Worm (Caenorhabditis elegans) whole organism, L4 larva: ENCODE data around the gene trk-1.

Experiments used
- F37D6.2 ChIP-seq: sonication (generic microtip); optimal IDR thresholded peaks from 2 replicates; lab custom pipeline; 2016; ENCODE audit warnings: mild to moderate bottlenecking, missing genetic modification characterization, missing compliant biosample characterization
- R02D3.7 ChIP-seq: fragments of 150-350 bp; sonication (generic microtip); optimal IDR thresholded peaks from 3 replicates; lab custom pipeline; 2014; ENCODE audit warnings: missing biosample characterization, missing genetic modification characterization
- T26A8.4 ChIP-seq: fragments of 200-800 bp; sonication (Bioruptor generic); IDR thresholded peaks from 2 replicates; pipeline ENCODE4 v1.3.6; 2022; ENCODE audit warnings: missing genetic modification characterization, missing compliant biosample characterization
- Y105C5A.15 ChIP-seq: fragments of 200-800 bp; sonication (Bioruptor generic); IDR thresholded peaks from 2 replicates; pipeline ENCODE4 v1.3.6; 2022; ENCODE audit warnings: missing genetic modification characterization, missing compliant biosample characterization
- Y48G9A.11 ChIP-seq: fragments of 200-800 bp; sonication (Bioruptor generic); IDR thresholded peaks from 2 replicates; pipeline ENCODE4 v1.3.6; 2022; ENCODE audit warnings: missing genetic modification reagents, missing genetic modification characterization, missing compliant biosample characterization
- Y5F2A.4 ChIP-seq: fragments of 200-800 bp; sonication (Bioruptor generic); optimal IDR thresholded peaks from 2 replicates; lab custom pipeline; 2018; ENCODE audit warnings: mild to moderate bottlenecking, missing genetic modification characterization, missing compliant biosample characterization
- aha-1 ChIP-seq: fragments of 150-350 bp; peaks from one replicate; lab custom pipeline; 2014; ENCODE audit warnings: missing biosample characterization, missing genetic modification characterization
- arid-1 ChIP-seq: fragments of 200-800 bp; sonication (Bioruptor generic); conservative IDR thresholded peaks from 2 replicates; pipeline ENCODE4 v1.3.6; 2022; ENCODE audit warnings: missing genetic modification reagents, missing genetic modification characterization, missing compliant biosample characterization
- ceh-32 ChIP-seq: sonication (generic microtip); optimal IDR thresholded peaks from 2 replicates; lab custom pipeline; 2016; ENCODE audit warnings: mild to moderate bottlenecking, missing genetic modification characterization, missing compliant biosample characterization; ENCODE audit not compliant: poor library complexity
- ces-1 ChIP-seq: fragments of 150-350 bp; sonication (generic microtip); optimal IDR thresholded peaks from 4 replicates; lab custom pipeline; 2014; ENCODE audit warnings: missing biosample characterization, missing genetic modification reagents, missing genetic modification characterization
- daf-12 ChIP-seq: fragments of 150-350 bp; optimal IDR thresholded peaks from 2 replicates; lab custom pipeline; 2014; ENCODE audit warnings: missing biosample characterization, missing genetic modification reagents, missing genetic modification characterization
- daf-16 ChIP-seq, 3 experiments: sonication (generic microtip); optimal IDR thresholded peaks; 2 replicates each; lab custom pipeline; 2016 to 2017; ENCODE audit warnings: missing genetic modification characterization in 3 of 3, missing genetic modification reagents in 3 of 3, mild to moderate bottlenecking in 2 of 3, missing compliant biosample characterization in 2 of 3, missing biosample characterization in 1 of 3, moderate library complexity in 1 of 3
- daf-19 ChIP-seq: fragments of 200-800 bp; sonication (Bioruptor generic); conservative IDR thresholded peaks from 2 replicates; pipeline ENCODE4 v1.3.6; 2022; ENCODE audit warnings: missing genetic modification characterization, missing compliant biosample characterization
- dmd-8 ChIP-seq: fragments of 200-800 bp; sonication (Bioruptor generic); IDR thresholded peaks from 2 replicates; pipeline ENCODE4 v1.3.6; 2022; ENCODE audit warnings: missing genetic modification characterization, missing compliant biosample characterization
- dmd-9 ChIP-seq: fragments of 200-800 bp; sonication (Bioruptor generic); IDR thresholded peaks from 2 replicates; pipeline ENCODE4 v1.3.6; 2022; ENCODE audit warnings: missing genetic modification reagents, missing genetic modification characterization, missing compliant biosample characterization
- duxl-1 ChIP-seq: sonication (generic microtip); optimal IDR thresholded peaks from 2 replicates; lab custom pipeline; 2016; ENCODE audit warnings: mild to moderate bottlenecking, missing genetic modification characterization, moderate library complexity, missing compliant biosample characterization; ENCODE audit not compliant: poor library complexity
- dve-1 ChIP-seq: sonication (generic microtip); optimal IDR thresholded peaks from 2 replicates; lab custom pipeline; 2017; ENCODE audit warnings: antibody characterized with exemption, mild to moderate bottlenecking, missing genetic modification characterization, missing compliant biosample characterization; ENCODE audit not compliant: insufficient read depth
- fkh-10 ChIP-seq: fragments of 150-350 bp; optimal IDR thresholded peaks from 2 replicates; lab custom pipeline; 2014; ENCODE audit warnings: missing biosample characterization, missing genetic modification reagents, missing genetic modification characterization
- fos-1 ChIP-seq: fragments of 150-350 bp; optimal IDR thresholded peaks from 2 replicates; lab custom pipeline; 2014; ENCODE audit warnings: missing biosample characterization, missing genetic modification characterization
- gei-8 ChIP-seq: fragments of 200-800 bp; sonication (Bioruptor generic); optimal IDR thresholded peaks from 2 replicates; lab custom pipeline; 2018; ENCODE audit warnings: mild to moderate bottlenecking, missing genetic modification characterization, missing compliant biosample characterization
- hif-1 ChIP-seq, 2 experiments: sonication (generic microtip); optimal IDR thresholded peaks; 2 replicates each; lab custom pipeline; 2016 to 2017; ENCODE audit warnings: missing compliant biosample characterization in 2 of 2, missing genetic modification characterization in 2 of 2, missing genetic modification reagents in 2 of 2, missing genotype in 2 of 2, mild to moderate bottlenecking in 1 of 2
- hlh-11 ChIP-seq: fragments of 200-800 bp; sonication (Bioruptor generic); optimal IDR thresholded peaks from 2 replicates; lab custom pipeline; 2018; ENCODE audit warnings: mild to moderate bottlenecking, missing genetic modification characterization, missing compliant biosample characterization
- hlh-30 ChIP-seq: sonication (generic microtip); optimal IDR thresholded peaks from 2 replicates; lab custom pipeline; 2017; ENCODE audit warnings: antibody characterized with exemption, mild to moderate bottlenecking, missing genetic modification characterization, missing compliant biosample characterization; ENCODE audit not compliant: insufficient read depth
- jun-1 ChIP-seq: fragments of 150-350 bp; optimal IDR thresholded peaks from 2 replicates; lab custom pipeline; 2014; ENCODE audit warnings: missing biosample characterization, missing genetic modification reagents, missing genetic modification characterization
- lim-7 ChIP-seq: fragments of 200-800 bp; sonication (Bioruptor generic); IDR thresholded peaks from 2 replicates; pipeline ENCODE4 v1.3.6; 2022; ENCODE audit warnings: missing genetic modification characterization, missing compliant biosample characterization
- lin-1 ChIP-seq: fragments of 200-800 bp; sonication (Bioruptor generic); IDR thresholded peaks from 2 replicates; pipeline ENCODE4 v1.3.6; 2022; ENCODE audit warnings: missing genetic modification reagents, missing genetic modification characterization, missing compliant biosample characterization
- lin-13 ChIP-seq: fragments of 150-350 bp; optimal IDR thresholded peaks from 2 replicates; lab custom pipeline; 2014; ENCODE audit warnings: missing biosample characterization, missing genetic modification reagents, missing genetic modification characterization
- lin-15B ChIP-seq: fragments of 150-350 bp; sonication (generic microtip); optimal IDR thresholded peaks from 3 replicates; lab custom pipeline; 2014; ENCODE audit warnings: missing biosample characterization, missing genetic modification characterization
- lin-38 ChIP-seq: fragments of 200-800 bp; sonication (Bioruptor generic); IDR thresholded peaks from 2 replicates; pipeline ENCODE4 v1.3.6; 2022; ENCODE audit warnings: missing genetic modification reagents, missing genetic modification characterization, missing compliant biosample characterization
- lir-3 ChIP-seq: sonication (generic microtip); optimal IDR thresholded peaks from 2 replicates; lab custom pipeline; 2016; ENCODE audit warnings: mild to moderate bottlenecking, missing genetic modification characterization, missing compliant biosample characterization
- mdl-1 ChIP-seq, 2 experiments: fragments of 150-350 bp in 1 of 2; sonication (generic microtip) in 1 of 2; optimal IDR thresholded peaks; 2 replicates each; lab custom pipeline; 2014 to 2017; ENCODE audit warnings: missing biosample characterization in 2 of 2, missing genetic modification characterization in 2 of 2
- mdt-29 ChIP-seq: fragments of 200-800 bp; sonication (Bioruptor generic); IDR thresholded peaks from 2 replicates; pipeline ENCODE4 v1.3.6; 2022; ENCODE audit warnings: missing genetic modification reagents, missing genetic modification characterization, missing compliant biosample characterization
- mep-1 ChIP-seq: fragments of 150-350 bp; sonication (generic microtip); optimal IDR thresholded peaks from 3 replicates; lab custom pipeline; 2014; ENCODE audit warnings: missing biosample characterization, missing genetic modification characterization
- mxl-3 ChIP-seq: fragments of 200-800 bp; sonication (Bioruptor generic); optimal IDR thresholded peaks from 2 replicates; lab custom pipeline; 2018; ENCODE audit warnings: mild to moderate bottlenecking, missing genetic modification characterization, missing compliant biosample characterization
- nhr-48 ChIP-seq: sonication (generic microtip); optimal IDR thresholded peaks from 2 replicates; lab custom pipeline; 2016; ENCODE audit warnings: mild to moderate bottlenecking, missing genetic modification characterization, missing compliant biosample characterization
- pha-4 ChIP-seq, 2 experiments: fragments of 150-350 bp in 1 of 2; fragments of 200-800 bp in 1 of 2; sonication (Bioruptor generic) in 1 of 2; IDR thresholded peaks in 1 of 2; optimal IDR thresholded peaks in 1 of 2; 2 replicates each; pipeline versions ENCODE4 v1.3.6 to Lab custom; 2014 to 2022; ENCODE audit warnings: missing genetic modification characterization in 2 of 2, missing genetic modification reagents in 2 of 2, missing biosample characterization in 1 of 2, missing compliant biosample characterization in 1 of 2
- pqm-1 ChIP-seq: sonication (generic microtip); optimal IDR thresholded peaks from 2 replicates; lab custom pipeline; 2017; ENCODE audit warnings: missing biosample characterization, missing genetic modification characterization
- saeg-2 ChIP-seq: fragments of 200-800 bp; sonication (Bioruptor generic); IDR thresholded peaks from 2 replicates; pipeline ENCODE4 v1.3.6; 2022; ENCODE audit warnings: missing genetic modification reagents, missing genetic modification characterization, missing compliant biosample characterization
- skn-1 ChIP-seq: fragments of 150-350 bp; optimal IDR thresholded peaks from 2 replicates; lab custom pipeline; 2014; ENCODE audit warnings: missing biosample characterization, missing genetic modification characterization
- spr-1 ChIP-seq: sonication (generic microtip); optimal IDR thresholded peaks from 2 replicates; lab custom pipeline; 2016; ENCODE audit warnings: mild to moderate bottlenecking, missing genetic modification characterization, missing compliant biosample characterization
- spr-3 ChIP-seq: fragments of 200-800 bp; sonication (Bioruptor generic); optimal IDR thresholded peaks from 2 replicates; lab custom pipeline; 2018; ENCODE audit warnings: mild to moderate bottlenecking, missing genetic modification characterization, missing compliant biosample characterization
- tra-1 ChIP-seq: fragments of 200-800 bp; sonication (Bioruptor generic); IDR thresholded peaks from 2 replicates; pipeline ENCODE4 v1.3.6; 2022; ENCODE audit warnings: missing genetic modification reagents, missing genetic modification characterization, missing compliant biosample characterization
- vab-7 ChIP-seq: fragments of 200-800 bp; sonication (Bioruptor generic); IDR thresholded peaks from 2 replicates; pipeline ENCODE4 v1.3.6; 2022; ENCODE audit warnings: missing genetic modification reagents, missing genetic modification characterization, missing compliant biosample characterization
- zag-1 ChIP-seq: fragments of 150-350 bp; optimal IDR thresholded peaks from 2 replicates; lab custom pipeline; 2014; ENCODE audit warnings: missing biosample characterization, missing genetic modification characterization

The trk-1 gene

DNA sequence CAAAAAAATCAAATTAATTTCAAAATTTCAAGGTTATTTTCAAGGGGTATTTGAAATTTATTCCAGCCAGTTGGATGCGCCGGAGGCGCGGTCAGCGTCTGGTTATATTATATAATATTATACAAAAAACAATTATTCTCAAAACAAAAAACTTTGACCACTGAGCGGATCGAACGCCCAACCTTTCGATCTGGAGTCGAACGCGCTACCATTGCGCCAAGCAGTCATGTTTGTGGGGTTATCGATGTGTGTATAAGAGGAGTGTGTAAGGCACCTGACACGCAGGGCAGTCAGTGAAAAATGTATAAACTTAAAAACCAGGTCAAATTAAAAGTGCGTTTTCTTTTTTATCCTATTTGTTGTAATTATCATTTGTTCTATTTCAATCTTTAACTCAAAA is 6.7 kb downstream of the trk-1 start (continued):
- TF ChIP-seq dmd-9 (GFP tag; lab: Robert Waterston, UW) (no peak), hlh-30 (tag; lab: Kevin White, UChicago) (no peak), pqm-1 (tag; lab: Kevin White, UChicago) (no peak), daf-12 (tag; lab: Kevin White, UChicago) (no peak), ces-1 (GFP tag; lab: Kevin White, UChicago) (no peak)

DNA sequence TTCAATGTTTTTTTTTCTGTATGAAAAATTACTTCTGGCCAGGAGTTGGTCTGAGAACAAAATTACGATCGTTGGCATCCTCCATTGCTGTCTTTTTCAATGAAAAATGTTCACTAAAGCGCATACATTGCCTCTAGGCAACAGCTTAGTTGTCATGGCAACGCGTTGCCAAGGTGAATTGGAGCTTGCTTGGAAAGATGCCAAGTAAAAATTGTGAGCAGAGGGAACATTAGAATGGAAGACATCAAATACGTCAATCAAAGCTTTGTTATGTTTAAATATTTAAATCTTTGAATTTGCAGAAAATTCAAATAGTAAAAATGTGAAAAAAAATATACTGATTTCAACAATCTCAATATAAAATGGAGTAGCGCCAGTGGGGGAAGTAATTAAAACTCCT is 10.7 kb downstream of the trk-1 start, which contains the start of gene dylt-2:
Gene dylt-2 (minus strand): TSS at position 101 of the 400 bp plus-strand sequence.
- TF ChIP-seq fos-1 (tag; lab: Kevin White, UChicago) = no peak
- no peak for TF ChIP-seq mdl-1 (tag; optimal IDR thresholded peaks at IDR 0.05; lab: Kevin White, UChicago)
- no peak for TF ChIP-seq lin-13
- peak; percentile 73 for TF ChIP-seq aha-1 (tag; lab: Kevin White, UChicago)
- no peak for TF ChIP-seq spr-3 (GFP tag; lab: Kevin White, UChicago)
- no peak for TF ChIP-seq R02D3.7 (tag; lab: Kevin White, UChicago)

DNA sequence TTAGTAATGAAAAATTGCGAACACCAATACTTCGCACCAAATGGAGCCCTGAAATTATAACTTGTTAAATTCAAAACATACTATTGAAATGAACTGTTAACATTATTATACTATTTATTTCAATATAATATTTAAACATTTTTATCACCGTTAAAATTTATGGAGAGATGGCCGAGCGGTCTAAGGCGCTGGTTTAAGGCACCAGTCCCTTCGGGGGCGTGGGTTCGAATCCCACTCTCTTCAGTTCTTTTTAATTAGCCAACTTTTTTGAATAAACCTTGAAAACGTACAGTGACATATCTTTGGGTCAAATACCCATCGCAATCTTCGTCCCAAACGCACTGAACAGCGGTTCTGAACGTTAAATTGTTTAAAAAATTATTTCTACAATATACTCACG is 11.4 kb downstream of the trk-1 start:
- no peak for TF ChIP-seq saeg-2
- TF ChIP-seq lir-3 (tag; lab: Kevin White, UChicago) = no peak
- peak; percentile 63 for TF ChIP-seq lin-38 (GFP tag; lab: Robert Waterston, UW)
- TF ChIP-seq lin-15B (tag; lab: Kevin White, UChicago) = no peak
- TF ChIP-seq fos-1 (tag; lab: Kevin White, UChicago) = no peak
- peak; percentile 68 for TF ChIP-seq lim-7 (GFP tag; lab: Robert Waterston, UW)
- TF ChIP-seq daf-19 (GFP tag; lab: Robert Waterston, UW) = no peak
- no peak for TF ChIP-seq hlh-11 (tag; lab: Kevin White, UChicago)
- peak; percentile 25 for TF ChIP-seq gei-8
- no peak for TF ChIP-seq mep-1
- TF ChIP-seq mdl-1 (tag; optimal IDR thresholded peaks at IDR 0.05; lab: Kevin White, UChicago) = no peak
- no peak for TF ChIP-seq Y5F2A.4 (GFP tag; lab: Kevin White, UChicago)
- peak; percentile 56; the same call in 1 of the 2 replicates for TF ChIP-seq arid-1 (GFP tag; lab: Robert Waterston, UW)
- TF ChIP-seq ces-1 (GFP tag; lab: Kevin White, UChicago) = no peak
- TF ChIP-seq daf-16 (GFP tag; optimal IDR thresholded peaks at IDR 0.05; lab: Kevin White, UChicago) = peak in 1 of 2 experiments; percentile 74
- TF ChIP-seq daf-16 (tag; optimal IDR thresholded peaks at IDR 0.05; lab: Kevin White, UChicago) = peak; percentile 39
- peak; percentile 58; the same call in 1 of the 2 replicates for TF ChIP-seq lin-1 (GFP tag; lab: Robert Waterston, UW)
- TF ChIP-seq hif-1 (tag; optimal IDR thresholded peaks at IDR 0.05; lab: Kevin White, UChicago) = no peak
- peak; percentile 83; the same call in 1 of the 2 replicates for TF ChIP-seq pha-4 (GFP tag; IDR thresholded peaks at IDR 0.05; lab: Robert Waterston, UW)
- no peak for TF ChIP-seq pha-4 (tag; optimal IDR thresholded peaks at IDR 0.05; lab: Kevin White, UChicago)
- peak; percentile 58; the same call in 1 of the 2 replicates for TF ChIP-seq vab-7 (GFP tag; lab: Robert Waterston, UW)
- 0 out of 2 replicates have a peak, but pooled peaks have one; percentile 28 for TF ChIP-seq T26A8.4 (GFP tag; lab: Robert Waterston, UW)
- TF ChIP-seq Y48G9A.11 = no peak; the same call in 1 of the 2 replicates
- TF ChIP-seq R02D3.7 (tag; lab: Kevin White, UChicago) = no peak
- peak; percentile 41; the same call in 1 of the 2 replicates for TF ChIP-seq mdt-29 (GFP tag; lab: Robert Waterston, UW)
- no peak for TF ChIP-seq fkh-10
- no peak for TF ChIP-seq jun-1 (tag; lab: Kevin White, UChicago)
- peak; percentile 18; the same call in 1 of the 2 replicates for TF ChIP-seq dmd-8 (GFP tag; lab: Robert Waterston, UW)
- TF ChIP-seq mxl-3 (GFP tag; lab: Kevin White, UChicago) = no peak
- no peak for TF ChIP-seq Y105C5A.15 (GFP tag; lab: Robert Waterston, UW)
- TF ChIP-seq skn-1 (tag; lab: Kevin White, UChicago) = no peak
- TF ChIP-seq tra-1 = peak; percentile 54; the same call in 1 of the 2 replicates
- no peak for TF ChIP-seq hlh-30 (tag; lab: Kevin White, UChicago)
- TF ChIP-seq ceh-32 (tag; lab: Kevin White, UChicago) = no peak
- no peak for TF ChIP-seq zag-1 (tag; lab: Kevin White, UChicago)
- TF ChIP-seq F37D6.2 = no peak
- TF ChIP-seq dve-1 (tag; lab: Kevin White, UChicago) = no peak
- no peak for TF ChIP-seq spr-1 (tag; lab: Kevin White, UChicago)
- peak; percentile 2 for TF ChIP-seq duxl-1 (tag; lab: Kevin White, UChicago)
- TF ChIP-seq nhr-48 (tag; lab: Kevin White, UChicago) = peak; percentile 19
